Worm (Caenorhabditis elegans): ENCODE measurements around the gene far-4.

ce11 chrV:12992891-12993290 is 6.6 kb downstream of the far-4 start, which contains the start of the genes F15B9.11 and dsl-7:
- no peak for TF ChIP-seq cog-1 (tag; optimal IDR thresholded peaks at IDR 0.05)
- TF ChIP-seq ztf-23 (GFP tag; IDR thresholded peaks at IDR 0.05): no peak
- TF ChIP-seq T22C8.4 (GFP tag; IDR thresholded peaks at IDR 0.05): no peak
- TF ChIP-seq flt-1 (GFP tag; IDR thresholded peaks at IDR 0.05): no peak
- no peak for TF ChIP-seq tab-1 (GFP tag; IDR thresholded peaks at IDR 0.05)

All from whole organism, midembryonic.